Fruit fly (Drosophila melanogaster) whole organism, embryonic: Measurements from ENCODE around the gene CG45486.

ENCODE experiments used
- Atf-2 ChIP-seq: fragments of 200-800 bp; sonication (Bioruptor generic); optimal IDR thresholded peaks from 2 replicates; lab custom pipeline; 2016; ENCODE audit warnings: missing biosample characterization, missing genetic modification characterization
- Bdp1 ChIP-seq: fragments of 200-800 bp; sonication (Bioruptor generic); optimal IDR thresholded peaks from 3 replicates; lab custom pipeline; 2016; ENCODE audit warnings: missing biosample characterization, missing genetic modification characterization
- CG31365 ChIP-seq: fragments of 200-800 bp; sonication (Bioruptor generic); optimal IDR thresholded peaks from 2 replicates; lab custom pipeline; 2018; ENCODE audit warnings: missing biosample characterization, mild to moderate bottlenecking, missing genetic modification characterization
- CG9437 ChIP-seq: fragments of 200-800 bp; sonication (Bioruptor generic); optimal IDR thresholded peaks from 2 replicates; lab custom pipeline; 2018; ENCODE audit warnings: missing biosample characterization, mild to moderate bottlenecking, missing genetic modification characterization
- Nf-YB ChIP-seq: fragments of 200-800 bp; sonication (Bioruptor generic); optimal IDR thresholded peaks from 3 replicates; lab custom pipeline; 2019; ENCODE audit warnings: missing biosample characterization, mild to moderate bottlenecking, missing genetic modification characterization, moderate library complexity
- Nf-YC ChIP-seq: fragments of 200-800 bp; optimal IDR thresholded peaks from 3 replicates; lab custom pipeline; 2019; ENCODE audit warnings: missing biosample characterization, mild to moderate bottlenecking, missing genetic modification characterization, moderate library complexity
- gcm ChIP-seq: fragments of 200-800 bp; sonication (Bioruptor generic); optimal IDR thresholded peaks from 2 replicates; lab custom pipeline; 2019; ENCODE audit warnings: missing biosample characterization, mild to moderate bottlenecking, missing genetic modification characterization, moderate library complexity
- sob ChIP-seq: fragments of 200-800 bp; sonication (Bioruptor generic); IDR thresholded peaks from 2 replicates; pipeline ENCODE4 v1.3.6; 2022; ENCODE audit warnings: missing biosample characterization, missing genetic modification characterization

dm6 chrX:19867007-19867406, 42.9 kb downstream of the CG45486 start:
- TF ChIP-seq CG9437 (GFP tag; lab: Kevin White, UChicago), result no peak
- no peak for TF ChIP-seq gcm (GFP tag; lab: Kevin White, UChicago)
- TF ChIP-seq sob (GFP tag; lab: Robert Waterston, UW), result no peak
- peak; percentile 14 for TF ChIP-seq Nf-YB (GFP tag; lab: Kevin White, UChicago)
- TF ChIP-seq Bdp1 (GFP tag; lab: Kevin White, UChicago), result no peak
- no peak for TF ChIP-seq Atf-2 (GFP tag; lab: Kevin White, UChicago)
- TF ChIP-seq Nf-YC (tag; lab: Kevin White, UChicago), result peak; percentile 43
- no peak for TF ChIP-seq CG31365 (tag; lab: Kevin White, UChicago)
